Fruit fly (Drosophila melanogaster) whole organism, pupa: ENCODE data around the gene NimA.

Experiments used
- CG12605 ChIP-seq: fragments of 200-800 bp; sonication (Bioruptor generic); IDR thresholded peaks from 2 replicates; pipeline ENCODE4 v1.3.6; 2022; ENCODE audit warnings: missing biosample characterization, missing genetic modification characterization
- CG13204 ChIP-seq: fragments of 200-800 bp; sonication (Bioruptor generic); optimal IDR thresholded peaks from 2 replicates; lab custom pipeline; 2018; ENCODE audit warnings: missing biosample characterization, mild to moderate bottlenecking, missing genetic modification characterization, moderate library complexity
- CG14655 ChIP-seq: fragments of 200-800 bp; sonication (Bioruptor generic); optimal IDR thresholded peaks from 3 replicates; lab custom pipeline; 2017; ENCODE audit warnings: mild to moderate bottlenecking, missing biosample characterization, missing genetic modification reagents, missing genetic modification characterization
- CG15710 ChIP-seq: fragments of 200-800 bp; sonication (Bioruptor generic); optimal IDR thresholded peaks from 2 replicates; lab custom pipeline; 2018; ENCODE audit warnings: missing biosample characterization, mild to moderate bottlenecking, missing genetic modification characterization, moderate library complexity
- CG17806 ChIP-seq: fragments of 200-800 bp; sonication (Bioruptor generic); optimal IDR thresholded peaks from 2 replicates; lab custom pipeline; 2018; ENCODE audit warnings: missing biosample characterization, mild to moderate bottlenecking, missing genetic modification characterization, moderate library complexity
- CG8301 ChIP-seq: fragments of 200-800 bp; sonication (Bioruptor generic); optimal IDR thresholded peaks from 2 replicates; lab custom pipeline; 2018; ENCODE audit warnings: missing biosample characterization, mild to moderate bottlenecking, missing genetic modification characterization
- CG9948 ChIP-seq: fragments of 200-800 bp; sonication (Bioruptor generic); optimal IDR thresholded peaks from 2 replicates; lab custom pipeline; 2018; ENCODE audit warnings: missing biosample characterization, mild to moderate bottlenecking, missing genetic modification characterization, moderate library complexity
- EcR ChIP-seq: fragments of 200-800 bp; sonication (Bioruptor generic); optimal IDR thresholded peaks from 3 replicates; lab custom pipeline; 2019; ENCODE audit warnings: missing biosample characterization, missing genetic modification characterization, mild to moderate bottlenecking, moderate library complexity, missing genetic modification reagents
- Pif1B ChIP-seq: fragments of 200-800 bp; sonication (Bioruptor generic); optimal IDR thresholded peaks from 3 replicates; lab custom pipeline; 2016; ENCODE audit warnings: missing biosample characterization, missing genetic modification characterization
- fd96Ca ChIP-seq: fragments of 200-800 bp; sonication (Bioruptor generic); IDR thresholded peaks from 3 replicates; pipeline ENCODE4 v1.3.6; 2022; ENCODE audit warnings: missing biosample characterization, missing genetic modification characterization
- rn ChIP-seq: fragments of 200-800 bp; sonication (Bioruptor generic); IDR thresholded peaks from 2 replicates; pipeline ENCODE4 v1.3.6; 2022; ENCODE audit warnings: missing biosample characterization, missing genetic modification characterization

DNA sequence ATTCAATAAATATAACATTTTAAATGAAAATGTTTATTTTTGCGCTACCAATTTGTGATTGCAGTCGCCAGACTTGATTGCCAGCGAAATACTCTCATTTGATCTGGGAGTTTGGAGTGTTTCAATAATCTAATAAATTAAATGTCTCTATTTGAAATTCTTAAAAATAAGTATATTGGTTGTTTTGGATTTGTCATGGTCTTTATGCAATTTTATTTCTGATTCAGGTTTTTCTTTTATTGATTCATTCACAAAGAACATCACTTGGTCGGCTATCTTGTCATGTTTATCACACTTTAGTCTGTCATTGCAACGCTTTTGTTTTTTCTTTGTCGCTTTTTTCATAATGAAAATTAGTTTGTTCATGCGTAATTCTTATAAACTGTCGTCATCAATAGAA, 41.6 kb downstream of the NimA start:
- no peak for TF ChIP-seq Pif1B
- no peak for TF ChIP-seq CG17806 (tag; lab: Kevin White, UChicago)
- TF ChIP-seq fd96Ca (GFP tag; lab: Robert Waterston, UW) = 0 out of 3 replicates have a peak, but pooled peaks have one; percentile 32
- TF ChIP-seq CG14655 (GFP tag; lab: Kevin White, UChicago) = no peak
- TF ChIP-seq CG9948 (tag; lab: Kevin White, UChicago) = no peak
- TF ChIP-seq rn (GFP tag; lab: Robert Waterston, UW) = no peak
- TF ChIP-seq CG13204 (GFP tag; lab: Kevin White, UChicago) = no peak
- TF ChIP-seq CG15710 = no peak
- no peak for TF ChIP-seq CG8301 (tag; lab: Kevin White, UChicago)
- no peak for TF ChIP-seq EcR (GFP tag; lab: Kevin White, UChicago)
- TF ChIP-seq CG12605 (GFP tag; lab: Robert Waterston, UW) = no peak
